Worm (Caenorhabditis elegans): ENCODE measurements around the gene ape-1.
A peak's percentile ranks its signal among the peaks of the same experiment; 100 is the strongest.

Gene ape-1

ce11 chrV:11653095-11653494 is 22.6 kb upstream of the ape-1 start:
- TF ChIP-seq unc-62 (GFP tag; optimal IDR thresholded peaks at IDR 0.05), result no peak
- TF ChIP-seq mab-5 (tag; optimal IDR thresholded peaks at IDR 0.05), result no peak
- TF ChIP-seq snpc-4 (tag; optimal IDR thresholded peaks at IDR 0.05), result no peak
- no peak for TF ChIP-seq lin-32 (GFP tag; optimal IDR thresholded peaks at IDR 0.05)
- TF ChIP-seq ztf-11 (tag; optimal IDR thresholded peaks at IDR 0.05), result no peak
- no peak for TF ChIP-seq sem-2 (GFP tag; optimal IDR thresholded peaks at IDR 0.05)
- no peak for TF ChIP-seq ceh-43 (GFP tag; optimal IDR thresholded peaks at IDR 0.05)
- TF ChIP-seq ham-2 (GFP tag; optimal IDR thresholded peaks at IDR 0.05), result no peak
- TF ChIP-seq cnd-1 (tag; optimal IDR thresholded peaks at IDR 0.05), result no peak
- TF ChIP-seq unc-39 (tag; optimal IDR thresholded peaks at IDR 0.05), result no peak
- TF ChIP-seq elt-3 (tag; optimal IDR thresholded peaks at IDR 0.05), result no peak
- TF ChIP-seq nhr-12 (tag; optimal IDR thresholded peaks at IDR 0.05), result no peak
- no peak for TF ChIP-seq ceh-83 (GFP tag; optimal IDR thresholded peaks at IDR 0.05)
- no peak for TF ChIP-seq mls-2 (tag; optimal IDR thresholded peaks at IDR 0.05)
- no peak for TF ChIP-seq M03D4.4 (tag; optimal IDR thresholded peaks at IDR 0.05)
- TF ChIP-seq nhr-28 (tag; optimal IDR thresholded peaks at IDR 0.05), result no peak

ce11 chrV:11656469-11656868 is 19.3 kb upstream of the ape-1 start:
- no peak for TF ChIP-seq M03D4.4 (tag; optimal IDR thresholded peaks at IDR 0.05)
- TF ChIP-seq hlh-1 (tag; optimal IDR thresholded peaks at IDR 0.05), result no peak
- TF ChIP-seq mep-1 (tag; optimal IDR thresholded peaks at IDR 0.05), result no peak
- TF ChIP-seq ces-1 (GFP tag; optimal IDR thresholded peaks at IDR 0.05), result no peak
- peak; percentile 95 for TF ChIP-seq zip-8 (tag; optimal IDR thresholded peaks at IDR 0.05)
- no peak for TF ChIP-seq nhr-76 (tag; optimal IDR thresholded peaks at IDR 0.05)
- peak; percentile 34 for TF ChIP-seq nhr-2 (tag; optimal IDR thresholded peaks at IDR 0.05)

- TF ChIP-seq nhr-237 (tag; optimal IDR thresholded peaks at IDR 0.05) (no peak), pha-4 (tag; optimal IDR thresholded peaks at IDR 0.05) (no peak), unc-120 (tag; optimal IDR thresholded peaks at IDR 0.05; ENCODE audit: poor library complexity, severe bottlenecking) (no peak), bed-3 (GFP tag; optimal IDR thresholded peaks at IDR 0.05) (no peak), zip-8 (tag; optimal IDR thresholded peaks at IDR 0.05) (peak; percentile 87), nhr-76 (tag; optimal IDR thresholded peaks at IDR 0.05) (no peak), ham-2 (GFP tag; optimal IDR thresholded peaks at IDR 0.05) (no peak), nhr-2 (tag; optimal IDR thresholded peaks at IDR 0.05) (peak; percentile 96)
These were observed 15.2 kb upstream of the ape-1 start for ce11 chrV:11660566-11660965.

ce11 chrV:11664875-11665384 is 10.8 kb upstream of the ape-1 start, which contains the start of gene ceh-27:
ceh-27 (minus strand) TSS chrV:11665102.
- TF ChIP-seq elt-1 (tag; optimal IDR thresholded peaks at IDR 0.05; ENCODE audit: borderline replicate concordance, insufficient read depth), result no peak
- no peak for TF ChIP-seq ceh-39 (tag; optimal IDR thresholded peaks at IDR 0.05)
- no peak for TF ChIP-seq sem-2 (GFP tag; optimal IDR thresholded peaks at IDR 0.05)
- no peak for TF ChIP-seq pha-4 (tag; optimal IDR thresholded peaks at IDR 0.05)
- no peak for TF ChIP-seq lsy-2 (tag; optimal IDR thresholded peaks at IDR 0.05)
- no peak for TF ChIP-seq hlh-1 (tag; optimal IDR thresholded peaks at IDR 0.05)
- TF ChIP-seq sptf-1 (tag; optimal IDR thresholded peaks at IDR 0.05), result no peak
- TF ChIP-seq nhr-237 (tag; optimal IDR thresholded peaks at IDR 0.05), result no peak
- no peak for TF ChIP-seq mab-5 (tag; optimal IDR thresholded peaks at IDR 0.05)
- no peak for TF ChIP-seq cnd-1 (tag; optimal IDR thresholded peaks at IDR 0.05)
- TF ChIP-seq lin-13 (tag; optimal IDR thresholded peaks at IDR 0.05), result no peak
- no peak for TF ChIP-seq ceh-83 (GFP tag; optimal IDR thresholded peaks at IDR 0.05)
- no peak for TF ChIP-seq mls-2 (tag; optimal IDR thresholded peaks at IDR 0.05)

ce11 chrV:11667176-11667575 is 8.6 kb upstream of the ape-1 start, which contains the start of gene F46F3.3:
F46F3.3 (plus strand) TSS chrV:11667476.
- no peak for TF ChIP-seq pha-4 (tag; optimal IDR thresholded peaks at IDR 0.05)
- TF ChIP-seq snpc-4 (tag; optimal IDR thresholded peaks at IDR 0.05), result no peak
- no peak for TF ChIP-seq nhr-2 (tag; optimal IDR thresholded peaks at IDR 0.05)
- no peak for TF ChIP-seq unc-39 (tag; optimal IDR thresholded peaks at IDR 0.05)
- TF ChIP-seq cnd-1 (tag; optimal IDR thresholded peaks at IDR 0.05), result no peak
- no peak for TF ChIP-seq mls-2 (tag; optimal IDR thresholded peaks at IDR 0.05)
- no peak for TF ChIP-seq zip-8 (tag; optimal IDR thresholded peaks at IDR 0.05)
- no peak for TF ChIP-seq elt-3 (tag; optimal IDR thresholded peaks at IDR 0.05)
- TF ChIP-seq nhr-12 (tag; optimal IDR thresholded peaks at IDR 0.05), result no peak
- no peak for TF ChIP-seq tbx-8 (GFP tag; optimal IDR thresholded peaks at IDR 0.05)
- TF ChIP-seq nhr-28 (tag; optimal IDR thresholded peaks at IDR 0.05), result no peak
- no peak for TF ChIP-seq ceh-43 (GFP tag; optimal IDR thresholded peaks at IDR 0.05)
- no peak for TF ChIP-seq mep-1 (tag; optimal IDR thresholded peaks at IDR 0.05)
- no peak for TF ChIP-seq ces-1 (GFP tag; optimal IDR thresholded peaks at IDR 0.05)
- no peak for TF ChIP-seq blmp-1 (tag; optimal IDR thresholded peaks at IDR 0.05)
- no peak for TF ChIP-seq ham-2 (GFP tag; optimal IDR thresholded peaks at IDR 0.05)
- TF ChIP-seq ceh-39 (tag; optimal IDR thresholded peaks at IDR 0.05), result no peak
- TF ChIP-seq lin-32 (GFP tag; optimal IDR thresholded peaks at IDR 0.05), result no peak
- TF ChIP-seq M03D4.4 (tag; optimal IDR thresholded peaks at IDR 0.05), result no peak
